Fruit fly (Drosophila melanogaster) Kc167 (cell line): ENCODE results near the gene CG43693.

Experiments
- Myc ChIP-seq: fragments of >200 bp; optimal IDR thresholded peaks from 2 replicates; lab custom pipeline; 2017; ENCODE audit warnings: missing external identifiers
- Sin3A ChIP-seq: fragments of >200 bp; optimal IDR thresholded peaks from 2 replicates; lab custom pipeline; 2018; ENCODE audit warnings: missing external identifiers
- h ChIP-seq: fragments of >200 bp; optimal IDR thresholded peaks from 3 replicates; lab custom pipeline; 2018; ENCODE audit warnings: missing external identifiers
- psq ChIP-seq: fragments of >200 bp; optimal IDR thresholded peaks from 2 replicates; lab custom pipeline; 2017; ENCODE audit warnings: missing external identifiers
- ttk ChIP-seq: sonication (Bioruptor generic); optimal IDR thresholded peaks from 2 replicates; lab custom pipeline; 2017; ENCODE audit warnings: missing external identifiers

- TF ChIP-seq ttk (lab: Kevin White, UChicago) (no peak), Myc (lab: Kevin White, UChicago) (no peak), h (lab: Kevin White, UChicago) (no peak), Sin3A (lab: Kevin White, UChicago) (no peak), psq (lab: Kevin White, UChicago) (no peak)
Observed at dm6 chr3L:11035039-11035438, 16.1 kb downstream of the CG43693 start.
